Worm (Caenorhabditis elegans) whole organism, L4/young adult: ENCODE measurements around the gene F58B4.7.
A peak's percentile ranks its signal among the peaks of the same experiment; 100 is the strongest.

Source experiments
- W03F9.2 ChIP-seq: fragments of 150-350 bp; optimal IDR thresholded peaks from 2 replicates; lab custom pipeline; 2014; ENCODE audit warnings: missing biosample characterization, missing genetic modification characterization
- dao-5 ChIP-seq: sonication (generic microtip); optimal IDR thresholded peaks from 2 replicates; lab custom pipeline; 2016; ENCODE audit warnings: missing genotype, missing genetic modification characterization, moderate library complexity, missing compliant biosample characterization
- him-1 ChIP-seq: sonication (generic microtip); optimal IDR thresholded peaks from 2 replicates; lab custom pipeline; 2016; ENCODE audit warnings: missing genotype, missing genetic modification reagents, missing genetic modification characterization, missing compliant biosample characterization

F58B4.7 gene

DNA sequence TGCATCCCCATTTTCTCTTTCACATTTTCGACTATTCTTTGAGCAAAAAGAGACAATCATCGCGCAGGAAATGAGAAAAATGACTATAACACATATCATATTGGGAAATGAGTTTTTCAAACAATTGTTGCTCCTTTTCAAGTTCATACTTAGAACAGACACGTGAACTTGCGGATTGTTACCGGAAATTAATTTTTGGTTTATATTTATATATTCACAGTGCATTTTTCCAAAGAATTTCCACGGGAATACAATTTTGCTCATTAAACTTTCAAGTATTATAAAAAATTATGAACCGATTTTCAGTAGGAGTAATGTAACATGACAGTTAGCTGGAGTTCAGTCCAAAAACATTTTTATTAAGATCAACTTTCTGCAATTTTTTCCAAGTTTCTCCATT, at the start of gene F58B4.7:
Gene F58B4.7, minus strand, starts transcription at position 101 of the 400 bp plus-strand sequence.
- no peak for TF ChIP-seq him-1 (tag; lab: Kevin White, UChicago)
- no peak for TF ChIP-seq dao-5 (tag; lab: Kevin White, UChicago)
- no peak for TF ChIP-seq W03F9.2 (tag; lab: Kevin White, UChicago)

DNA sequence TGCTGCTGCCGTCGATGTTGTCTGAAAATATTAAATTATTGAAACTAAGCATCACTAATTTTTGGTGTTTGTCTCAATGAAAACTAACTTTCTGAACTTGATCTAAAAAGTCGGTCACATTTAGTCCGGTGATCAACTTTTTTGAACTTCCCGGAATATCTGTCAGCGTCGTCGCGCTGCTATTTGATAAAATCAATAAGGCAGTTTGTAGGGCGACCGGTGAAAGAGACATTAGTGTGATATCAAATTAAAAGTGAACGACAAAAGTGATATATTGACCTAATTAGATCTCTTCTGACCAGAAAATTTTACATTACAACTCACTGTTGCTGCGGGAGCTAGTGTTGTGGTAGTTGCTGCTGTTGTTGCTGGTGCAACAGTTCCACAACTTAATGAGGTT, 47.8 kb upstream of the F58B4.7 start:
- no peak for TF ChIP-seq dao-5 (tag; lab: Kevin White, UChicago)
- no peak for TF ChIP-seq W03F9.2 (tag; lab: Kevin White, UChicago)
- TF ChIP-seq him-1 (tag; lab: Kevin White, UChicago) = no peak

DNA sequence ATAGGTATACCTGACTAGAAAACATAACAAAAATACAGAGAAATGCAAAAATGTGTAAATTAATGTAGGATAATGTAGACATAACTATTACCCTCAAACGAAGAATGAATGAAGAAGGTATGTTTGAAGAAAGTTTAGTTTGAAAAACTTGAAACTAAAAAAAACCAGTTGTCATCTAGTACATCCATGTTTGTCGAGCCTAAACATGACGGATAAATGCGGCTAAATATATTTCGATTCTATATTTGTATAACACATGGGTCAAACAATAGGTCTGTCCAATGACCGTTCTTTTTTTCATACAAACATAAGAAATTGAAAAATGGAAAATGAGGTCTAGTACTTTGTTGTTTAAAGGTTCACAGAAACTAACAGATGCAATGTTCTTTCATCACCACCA, 46.9 kb upstream of the F58B4.7 start, which contains the start of gene F17C11.22:
Gene F17C11.22, minus strand, starts transcription at position 101 of the 400 bp plus-strand sequence.
- TF ChIP-seq W03F9.2 (tag; lab: Kevin White, UChicago) (no peak), dao-5 (tag; lab: Kevin White, UChicago) (no peak)

DNA sequence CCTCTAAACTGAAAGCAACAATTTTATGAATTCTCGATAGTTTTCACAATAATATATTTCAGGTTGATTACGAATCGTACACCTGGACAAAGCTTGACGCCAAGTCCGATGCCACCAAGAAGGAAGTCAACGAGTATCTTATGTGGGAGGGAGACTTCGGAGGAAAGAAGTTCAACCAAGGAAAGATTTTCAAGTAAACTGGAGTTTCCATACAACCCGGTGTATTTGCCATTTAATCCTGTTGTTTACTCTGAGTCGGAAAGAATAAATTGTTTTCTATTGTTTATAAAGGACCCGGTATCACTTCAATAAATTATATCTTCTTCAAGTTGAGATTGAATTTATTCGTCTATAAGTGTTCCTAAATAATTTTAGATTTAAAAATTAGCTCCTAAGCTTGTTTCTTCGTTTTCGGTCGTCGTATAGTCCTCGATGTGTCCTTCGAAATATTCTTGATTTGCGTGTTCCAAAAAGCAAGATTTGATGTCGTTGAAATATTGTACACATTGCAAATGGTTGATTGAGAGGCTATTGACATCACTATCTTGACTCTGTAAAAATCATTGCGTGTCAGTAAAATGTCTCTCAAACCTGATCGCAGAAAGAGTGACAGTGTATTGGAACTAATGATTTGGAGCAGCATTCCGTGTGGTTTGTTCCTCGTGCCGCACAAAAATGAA, 44.6 kb upstream of the F58B4.7 start:
- TF ChIP-seq W03F9.2 (tag; lab: Kevin White, UChicago) = no peak
- TF ChIP-seq dao-5 (tag; lab: Kevin White, UChicago) = no peak
- TF ChIP-seq him-1 (tag; lab: Kevin White, UChicago) = no peak

- TF ChIP-seq dao-5 (tag; lab: Kevin White, UChicago) = no peak
- no peak for TF ChIP-seq W03F9.2 (tag; lab: Kevin White, UChicago)
- TF ChIP-seq him-1 (tag; lab: Kevin White, UChicago) = no peak
These were observed 43.7 kb upstream of the F58B4.7 start for ce11 chrV:10966874-10967273.

- TF ChIP-seq W03F9.2 (tag; lab: Kevin White, UChicago) = peak; percentile 97
- TF ChIP-seq him-1 (tag; lab: Kevin White, UChicago) = peak; percentile 89
- no peak for TF ChIP-seq dao-5 (tag; lab: Kevin White, UChicago)
These were observed 42.4 kb upstream of the F58B4.7 start, which contains the start of the genes ctf-4 and eef-1G for ce11 chrV:10965501-10965900. Gene ctf-4, minus strand, starts transcription at chrV:10965539. Gene eef-1G, plus strand, starts transcription at chrV:10965719.

ce11 chrV:10961448-10961870, 38.3 kb upstream of the F58B4.7 start:
- TF ChIP-seq W03F9.2 (tag; lab: Kevin White, UChicago) (peak; percentile 42), dao-5 (tag; lab: Kevin White, UChicago) (no peak), him-1 (tag; lab: Kevin White, UChicago) (peak; percentile 73)

DNA sequence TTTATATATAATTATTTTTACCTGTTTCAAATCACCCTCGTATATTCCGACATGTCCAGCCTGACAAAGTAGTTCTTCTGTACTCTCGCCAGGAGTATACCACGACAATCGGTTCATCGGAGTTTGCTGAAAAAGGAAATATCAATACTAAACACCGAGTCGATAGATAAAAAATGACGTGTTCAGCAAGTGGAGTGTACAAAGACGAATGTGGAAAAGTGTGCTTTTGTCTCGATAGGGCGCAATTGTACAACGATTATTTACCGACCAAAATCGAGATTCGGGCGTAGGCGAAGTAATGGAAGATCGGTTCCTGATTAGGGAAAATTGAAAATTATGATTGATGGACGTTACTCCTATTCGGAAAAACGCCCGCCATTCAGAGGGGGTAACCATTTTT, 37.4 kb upstream of the F58B4.7 start, which contains the start of gene vps-36:
Gene vps-36, minus strand, starts transcription at position 126 of the 400 bp plus-strand sequence.
- no peak for TF ChIP-seq him-1 (tag; lab: Kevin White, UChicago)

DNA sequence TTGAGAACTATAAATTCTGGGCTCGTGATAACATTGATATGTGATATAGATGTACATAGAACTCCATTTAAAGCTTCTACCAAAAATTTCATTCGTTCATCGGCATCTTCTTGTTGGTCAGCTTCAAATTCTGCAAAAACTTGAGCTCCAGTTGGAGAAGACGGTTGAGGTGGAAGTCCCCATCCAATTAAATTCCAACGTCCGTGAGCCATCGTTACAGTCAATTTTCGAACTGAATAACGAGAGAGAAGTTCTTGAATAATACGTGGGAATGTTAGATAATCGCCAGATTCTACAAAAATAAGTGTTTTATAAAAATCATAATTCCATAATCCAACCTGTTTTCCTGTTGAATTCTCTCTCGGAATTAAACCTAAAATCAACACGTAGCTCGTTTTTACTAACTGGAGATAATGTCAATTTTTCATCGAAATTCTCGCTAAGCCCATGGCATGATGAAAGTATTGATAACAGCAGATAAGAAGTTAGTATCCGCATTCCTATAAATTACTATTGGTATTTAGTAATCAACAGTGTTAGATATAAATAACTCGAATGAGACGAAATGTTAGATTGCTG, 35.3 kb upstream of the F58B4.7 start, which contains the start of gene pigt-1:
Gene pigt-1, minus strand, starts transcription at position 500 of the 579 bp plus-strand sequence.
- TF ChIP-seq him-1 (tag; lab: Kevin White, UChicago) (no peak), W03F9.2 (tag; lab: Kevin White, UChicago) (peak; percentile 11)

- TF ChIP-seq W03F9.2 (tag; lab: Kevin White, UChicago) (no peak), dao-5 (tag; lab: Kevin White, UChicago) (no peak), him-1 (tag; lab: Kevin White, UChicago) (no peak)
These were observed 32.8 kb upstream of the F58B4.7 start, which contains the start of gene F17C11.13 for ce11 chrV:10955681-10956476. Gene F17C11.13, plus strand, starts transcription at chrV:10955923.

ce11 chrV:10954832-10955231, 31.7 kb upstream of the F58B4.7 start, which contains the start of gene F17C11.6:
Gene F17C11.6, plus strand, starts transcription at chrV:10955121.
- TF ChIP-seq him-1 (tag; lab: Kevin White, UChicago) (no peak), W03F9.2 (tag; lab: Kevin White, UChicago) (no peak), dao-5 (tag; lab: Kevin White, UChicago) (no peak)

DNA sequence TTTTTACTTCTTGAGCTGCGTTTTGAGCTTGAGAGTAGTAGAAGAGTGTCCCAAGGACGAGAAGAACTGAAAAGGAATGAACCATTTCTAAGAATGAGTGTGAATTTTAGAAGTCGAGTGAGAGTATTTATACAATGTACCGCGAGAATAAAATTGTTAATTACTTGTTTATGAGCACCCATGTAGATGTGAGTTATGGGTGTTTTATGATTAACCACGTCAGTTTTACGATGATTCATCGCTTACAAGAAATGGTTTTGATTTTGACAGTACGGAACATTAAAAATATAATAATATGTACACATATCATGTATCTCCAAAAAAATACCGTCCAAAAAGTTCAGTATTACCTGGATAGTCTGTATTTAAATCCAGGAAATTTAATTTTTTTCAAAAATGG, 31.2 kb upstream of the F58B4.7 start, which contains the start of gene clec-221:
Gene clec-221, minus strand, starts transcription at position 101 of the 400 bp plus-strand sequence.
- TF ChIP-seq W03F9.2 (tag; lab: Kevin White, UChicago) (no peak), him-1 (tag; lab: Kevin White, UChicago) (no peak), dao-5 (tag; lab: Kevin White, UChicago) (no peak)
